Worm (Caenorhabditis elegans) whole organism, mixed stage, embryonic: ENCODE measurements around the gene F11D5.1.

Experiments used
- lin-32 ChIP-seq: fragments of 200-800 bp; sonication (Bioruptor generic); optimal IDR thresholded peaks from 2 replicates; lab custom pipeline; 2018; ENCODE audit warnings: mild to moderate bottlenecking, missing genetic modification characterization, missing compliant biosample characterization
- unc-39 ChIP-seq: fragments of 150-350 bp; optimal IDR thresholded peaks from 2 replicates; lab custom pipeline; 2014; ENCODE audit warnings: missing biosample characterization, missing genetic modification characterization

DNA sequence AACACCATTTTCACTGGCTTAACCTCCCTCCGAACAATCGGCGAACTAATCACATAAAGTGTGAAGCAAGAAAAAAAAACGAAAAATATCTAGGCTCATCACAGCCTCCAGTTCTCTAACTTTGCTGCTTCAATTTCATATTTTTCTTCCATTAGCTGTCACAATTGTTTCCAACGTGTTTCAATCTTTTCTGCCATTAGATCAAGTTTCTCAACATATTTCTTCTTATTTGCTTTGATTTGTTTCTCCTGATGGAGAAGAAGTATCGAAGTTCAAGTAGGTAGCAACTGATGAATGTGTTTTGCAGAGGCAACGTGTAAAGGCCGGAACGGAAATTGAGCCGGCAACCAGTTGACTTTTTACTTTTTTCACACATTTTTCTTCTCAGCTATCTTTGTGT, 47.2 kb downstream of the F11D5.1 start, which contains the start of gene ZK563.7:
- TF ChIP-seq lin-32 (GFP tag; lab: Kevin White, UChicago) (no peak), unc-39 (tag; lab: Kevin White, UChicago) (no peak)
